Worm (Caenorhabditis elegans): ENCODE data around the gene C50H2.7.

ce11 chrV:9889629-9890028 is 33.0 kb upstream of the C50H2.7 start, which contains the start of gene fshr-1:
- TF ChIP-seq fkh-10 (GFP tag; optimal IDR thresholded peaks at IDR 0.05) (no peak), tbx-2 (tag; optimal IDR thresholded peaks at IDR 0.05) (no peak), pros-1 (tag; optimal IDR thresholded peaks at IDR 0.05) (no peak), mec-3 (tag; optimal IDR thresholded peaks at IDR 0.05; ENCODE audit: borderline replicate concordance) (no peak), hlh-15 (tag; optimal IDR thresholded peaks at IDR 0.05) (no peak)

Data from whole organism, late embryonic.